Worm (Caenorhabditis elegans): ENCODE measurements around the gene C54E10.11.

ce11 chrV:18821569-18821968, 19.6 kb upstream of the C54E10.11 start:
- TF ChIP-seq pha-4 (tag; optimal IDR thresholded peaks at IDR 0.05) (no peak), ceh-19 (GFP tag; optimal IDR thresholded peaks at IDR 0.05) (no peak), ceh-30 (tag; optimal IDR thresholded peaks at IDR 0.05) (no peak), ama-1 (optimal IDR thresholded peaks at IDR 0.05) (no peak), dmd-4 (tag; optimal IDR thresholded peaks at IDR 0.05; ENCODE audit: borderline replicate concordance) (no peak), tbx-2 (tag; optimal IDR thresholded peaks at IDR 0.05) (no peak)
